Worm (Caenorhabditis elegans): ENCODE measurements around the gene Y54F10AM.6.

The Y54F10AM.6 gene

DNA sequence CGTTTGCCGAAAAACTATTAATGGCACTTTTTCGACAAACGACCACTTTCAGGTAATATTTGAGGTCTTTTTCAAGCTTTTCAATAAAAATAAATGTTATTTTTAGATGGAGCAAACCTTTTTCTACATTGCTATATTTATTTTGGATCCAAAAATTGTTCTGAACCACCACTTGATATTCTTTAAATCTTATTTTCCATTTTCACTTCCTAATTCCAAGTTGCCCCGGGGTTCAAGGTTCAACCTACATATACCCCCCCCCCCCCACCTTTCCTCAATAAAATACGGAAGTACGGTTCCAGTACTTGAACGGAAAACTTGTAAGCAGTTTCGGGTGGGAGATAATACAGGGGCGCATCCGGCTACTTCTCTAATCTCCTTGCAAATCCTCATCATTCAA, at the start of gene Y54F10AM.6:
Gene Y54F10AM.6, plus strand, starts transcription at position 301 of the 400 bp plus-strand sequence.
- TF ChIP-seq nhr-11 (tag; optimal IDR thresholded peaks at IDR 0.05) = no peak
- no peak for TF ChIP-seq nhr-67 (tag; optimal IDR thresholded peaks at IDR 0.05)
- no peak for TF ChIP-seq sea-2 (GFP tag; optimal IDR thresholded peaks at IDR 0.05)
- TF ChIP-seq ceh-16 (tag; optimal IDR thresholded peaks at IDR 0.05) = no peak
- no peak for TF ChIP-seq egl-5 (tag; optimal IDR thresholded peaks at IDR 0.05)
- TF ChIP-seq zag-1 (tag; optimal IDR thresholded peaks at IDR 0.05) = no peak
- TF ChIP-seq fos-1 (tag; optimal IDR thresholded peaks at IDR 0.05) = no peak

ce11 chrIII:2468202-2468601, 40.4 kb upstream of the Y54F10AM.6 start, which contains the start of the genes E02H9.9 and E02H9.1:
Gene E02H9.9 (minus strand): TSS chrIII:2468302.
Gene E02H9.1 (plus strand): TSS chrIII:2468486.
- TF ChIP-seq nfya-1 (tag; optimal IDR thresholded peaks at IDR 0.05; ENCODE audit: insufficient read depth) (no peak), fkh-2 (tag; optimal IDR thresholded peaks at IDR 0.05) (no peak), unc-62 (GFP tag; optimal IDR thresholded peaks at IDR 0.05) (no peak), aly-2 (tag; optimal IDR thresholded peaks at IDR 0.05) (no peak)

DNA sequence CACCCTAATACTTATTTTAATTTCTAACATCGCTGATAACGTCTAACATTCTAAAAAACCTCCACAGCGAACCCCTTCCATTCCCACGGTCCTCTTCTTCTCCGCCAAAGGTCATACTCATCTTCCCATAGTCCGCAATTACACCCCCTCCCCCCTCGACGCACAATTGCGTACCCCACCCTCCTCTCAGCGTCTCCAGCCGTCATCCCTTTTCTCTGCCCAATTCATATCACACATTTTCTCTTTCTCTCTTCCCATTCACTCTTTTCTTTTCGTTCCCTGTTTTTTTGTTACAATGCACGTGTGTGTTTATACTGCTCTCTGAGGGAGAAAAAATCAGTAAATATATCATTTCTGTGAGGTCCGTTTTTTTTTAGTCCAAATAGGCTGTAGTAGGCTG, 36.8 kb upstream of the Y54F10AM.6 start:
- TF ChIP-seq nhr-28 (tag; optimal IDR thresholded peaks at IDR 0.05) (no peak), fkh-10 (GFP tag; optimal IDR thresholded peaks at IDR 0.05) (peak; percentile 21), jun-1 (tag; optimal IDR thresholded peaks at IDR 0.05) (no peak), lin-15B (tag; optimal IDR thresholded peaks at IDR 0.05) (peak; percentile 53), pha-4 (tag; optimal IDR thresholded peaks at IDR 0.05) (peak; percentile 84), ceh-28 (tag; optimal IDR thresholded peaks at IDR 0.05) (no peak), nhr-25 (tag; optimal IDR thresholded peaks at IDR 0.05) (peak; percentile 42), snpc-4 (tag; optimal IDR thresholded peaks at IDR 0.05) (no peak), ztf-4 (tag; optimal IDR thresholded peaks at IDR 0.05) (no peak), egl-27 (tag; optimal IDR thresholded peaks at IDR 0.05) (peak; percentile 20), pqm-1 (tag; optimal IDR thresholded peaks at IDR 0.05) (peak; percentile 2), fos-1 (tag; optimal IDR thresholded peaks at IDR 0.05) (no peak), nhr-76 (tag; optimal IDR thresholded peaks at IDR 0.05) (no peak), sea-2 (GFP tag; optimal IDR thresholded peaks at IDR 0.05) (no peak), elt-2 (tag; optimal IDR thresholded peaks at IDR 0.05) (peak; percentile 44), hmg-11 (tag; optimal IDR thresholded peaks at IDR 0.05) (peak; percentile 83), nhr-43 (tag; optimal IDR thresholded peaks at IDR 0.05; ENCODE audit: poor library complexity, severe bottlenecking) (no peak), lin-39 (tag; optimal IDR thresholded peaks at IDR 0.05) (peak; percentile 60), nfya-1 (tag; optimal IDR thresholded peaks at IDR 0.05; ENCODE audit: insufficient read depth) (peak; percentile 69)

ce11 chrIII:2473554-2473953, 35.1 kb upstream of the Y54F10AM.6 start, which contains the start of gene smg-6:
Gene smg-6 (plus strand): TSS chrIII:2473854.
- TF ChIP-seq lin-39 (tag; optimal IDR thresholded peaks at IDR 0.05) (no peak), unc-62 (GFP tag; optimal IDR thresholded peaks at IDR 0.05) (no peak), zag-1 (tag; optimal IDR thresholded peaks at IDR 0.05) (no peak), nhr-28 (tag; optimal IDR thresholded peaks at IDR 0.05) (no peak), nhr-77 (tag; optimal IDR thresholded peaks at IDR 0.05) (no peak), ama-1 (optimal IDR thresholded peaks at IDR 0.05) (no peak), nhr-23 (tag; optimal IDR thresholded peaks at IDR 0.05) (no peak), mdl-1 (tag; optimal IDR thresholded peaks at IDR 0.05) (no peak), ztf-4 (tag; optimal IDR thresholded peaks at IDR 0.05) (no peak), nfya-1 (tag; optimal IDR thresholded peaks at IDR 0.05; ENCODE audit: insufficient read depth) (no peak), nhr-237 (tag; optimal IDR thresholded peaks at IDR 0.05) (no peak), ceh-28 (tag; optimal IDR thresholded peaks at IDR 0.05) (no peak), fkh-2 (tag; optimal IDR thresholded peaks at IDR 0.05) (no peak), sea-2 (GFP tag; optimal IDR thresholded peaks at IDR 0.05) (no peak), lin-15B (tag; optimal IDR thresholded peaks at IDR 0.05) (no peak), jun-1 (tag; optimal IDR thresholded peaks at IDR 0.05) (no peak), pqm-1 (tag; optimal IDR thresholded peaks at IDR 0.05) (no peak), ceh-16 (tag; optimal IDR thresholded peaks at IDR 0.05) (no peak)

DNA sequence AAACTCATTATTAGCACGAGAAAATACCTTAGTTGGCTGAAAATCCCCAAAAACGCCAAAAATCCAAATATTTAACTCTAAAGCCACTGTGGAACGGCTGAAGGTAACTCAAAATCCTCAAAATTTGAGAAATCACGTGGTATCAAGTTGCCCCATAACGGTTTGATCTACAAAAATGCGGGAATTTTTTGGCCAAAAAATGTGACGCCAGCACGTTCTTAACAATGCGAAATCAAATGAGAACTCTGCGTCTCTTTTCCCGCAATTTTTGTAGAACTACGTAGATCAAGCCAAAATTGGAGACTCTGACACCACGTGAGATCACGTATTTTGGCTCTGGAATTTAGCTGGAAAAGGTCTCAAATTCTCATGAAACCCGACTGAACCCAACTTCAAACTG, 33.8 kb upstream of the Y54F10AM.6 start:
- TF ChIP-seq ama-1 (optimal IDR thresholded peaks at IDR 0.05) (no peak), skn-1 (tag; optimal IDR thresholded peaks at IDR 0.05) (no peak), nhr-77 (tag; optimal IDR thresholded peaks at IDR 0.05) (no peak), fos-1 (tag; optimal IDR thresholded peaks at IDR 0.05) (no peak), nhr-237 (tag; optimal IDR thresholded peaks at IDR 0.05) (no peak), ztf-4 (tag; optimal IDR thresholded peaks at IDR 0.05) (no peak), pha-4 (tag; optimal IDR thresholded peaks at IDR 0.05) (no peak), elt-3 (tag; optimal IDR thresholded peaks at IDR 0.05) (no peak), egl-5 (tag; optimal IDR thresholded peaks at IDR 0.05) (no peak), nhr-28 (tag; optimal IDR thresholded peaks at IDR 0.05) (no peak)

Measured in whole organism, L3 larva.